Fruit fly (Drosophila melanogaster) whole organism, prepupa: Measurements from ENCODE around the gene nkt.
A peak's percentile ranks its signal among the peaks of the same experiment; 100 is the strongest.

ENCODE experiments used
- CG10631 ChIP-seq: fragments of 200-800 bp; sonication (Bioruptor generic); optimal IDR thresholded peaks from 2 replicates; lab custom pipeline; 2016; ENCODE audit warnings: missing biosample characterization, missing genetic modification characterization
- CG11294 ChIP-seq: fragments of 200-800 bp; sonication (Bioruptor generic); IDR thresholded peaks from 2 replicates; pipeline ENCODE4 v1.3.6; 2022; ENCODE audit warnings: missing biosample characterization, missing genetic modification characterization
- CG11902 ChIP-seq: fragments of 200-800 bp; sonication (Bioruptor generic); optimal IDR thresholded peaks from 3 replicates; lab custom pipeline; 2016; ENCODE audit warnings: missing biosample characterization, missing genetic modification characterization
- CG15336 ChIP-seq: fragments of 200-800 bp; sonication (Bioruptor generic); IDR thresholded peaks from 2 replicates; pipeline ENCODE4 v1.3.6; 2022; ENCODE audit warnings: missing biosample characterization, missing genetic modification characterization
- CG16779 ChIP-seq: fragments of 200-800 bp; sonication (Bioruptor generic); optimal IDR thresholded peaks from 3 replicates; lab custom pipeline; 2017; ENCODE audit warnings: missing biosample characterization, mild to moderate bottlenecking, missing genetic modification characterization
- CG3032 ChIP-seq: fragments of 200-800 bp; optimal IDR thresholded peaks from 2 replicates; lab custom pipeline; 2019; ENCODE audit warnings: missing biosample characterization, mild to moderate bottlenecking, missing genetic modification characterization, moderate library complexity
- CG31627 ChIP-seq: fragments of 200-800 bp; sonication (Bioruptor generic); optimal IDR thresholded peaks from 3 replicates; lab custom pipeline; 2016; ENCODE audit warnings: missing biosample characterization, missing genetic modification characterization
- CG32006 ChIP-seq: fragments of 200-800 bp; sonication (Bioruptor generic); optimal IDR thresholded peaks from 3 replicates; lab custom pipeline; 2017; ENCODE audit warnings: missing biosample characterization, mild to moderate bottlenecking, missing genetic modification characterization
- CG34406 ChIP-seq: fragments of 200-800 bp; sonication (Bioruptor generic); optimal IDR thresholded peaks from 3 replicates; lab custom pipeline; 2016; ENCODE audit warnings: missing biosample characterization, missing genetic modification characterization
- CG3919 ChIP-seq: fragments of 200-800 bp; sonication (Bioruptor generic); optimal IDR thresholded peaks from 3 replicates; lab custom pipeline; 2016; ENCODE audit warnings: missing biosample characterization, missing genetic modification characterization
- CG4318 ChIP-seq: fragments of 200-800 bp; sonication (Bioruptor generic); optimal IDR thresholded peaks from 3 replicates; lab custom pipeline; 2017; ENCODE audit warnings: missing biosample characterization, mild to moderate bottlenecking, missing genetic modification characterization
- CG6163 ChIP-seq: fragments of 200-800 bp; sonication (Bioruptor generic); IDR thresholded peaks from 3 replicates; pipeline ENCODE4 v1.3.6; 2022; ENCODE audit warnings: missing biosample characterization, missing genetic modification characterization
- CG6276 ChIP-seq: fragments of 200-800 bp; sonication (Bioruptor generic); optimal IDR thresholded peaks from 2 replicates; lab custom pipeline; 2017; ENCODE audit warnings: missing biosample characterization, mild to moderate bottlenecking, missing genetic modification characterization
- CG6792 ChIP-seq: fragments of 200-800 bp; sonication (Bioruptor generic); optimal IDR thresholded peaks from 3 replicates; lab custom pipeline; 2016; ENCODE audit warnings: missing biosample characterization, missing genetic modification characterization
- CG6808 ChIP-seq: fragments of 200-800 bp; sonication (Bioruptor generic); optimal IDR thresholded peaks from 3 replicates; lab custom pipeline; 2017; ENCODE audit warnings: missing biosample characterization, missing genetic modification characterization, mild to moderate bottlenecking, moderate library complexity, missing genetic modification reagents
- CG7368 ChIP-seq: fragments of 200-800 bp; sonication (Bioruptor generic); optimal IDR thresholded peaks from 3 replicates; lab custom pipeline; 2016; ENCODE audit warnings: missing biosample characterization, missing genetic modification characterization
- CG8119 ChIP-seq: fragments of 200-800 bp; sonication (Bioruptor generic); IDR thresholded peaks from 3 replicates; pipeline ENCODE4 v1.3.6; 2022; ENCODE audit warnings: missing biosample characterization, missing genetic modification characterization
- CG8632 ChIP-seq: fragments of 200-800 bp; sonication (Bioruptor generic); optimal IDR thresholded peaks from 3 replicates; lab custom pipeline; 2016; ENCODE audit warnings: missing biosample characterization, missing genetic modification characterization
- CG9139 ChIP-seq: fragments of 200-800 bp; sonication (Bioruptor generic); optimal IDR thresholded peaks from 3 replicates; lab custom pipeline; 2017; ENCODE audit warnings: missing biosample characterization, mild to moderate bottlenecking, missing genetic modification characterization
- Eip75B ChIP-seq: fragments of 200-800 bp; sonication (Bioruptor generic); optimal IDR thresholded peaks from 3 replicates; lab custom pipeline; 2016; ENCODE audit warnings: missing biosample characterization, missing genetic modification characterization
- Eip78C ChIP-seq: fragments of 200-800 bp; sonication (Bioruptor generic); peaks from one replicate; lab custom pipeline; 2016; ENCODE audit warnings: missing biosample characterization, missing genetic modification characterization
- Eip93F ChIP-seq: fragments of 200-800 bp; sonication (Bioruptor generic); optimal IDR thresholded peaks from 2 replicates; lab custom pipeline; 2016; ENCODE audit warnings: missing biosample characterization, mild to moderate bottlenecking, missing genetic modification characterization
- Ets96B ChIP-seq: fragments of 200-800 bp; optimal IDR thresholded peaks from 2 replicates; lab custom pipeline; 2019; ENCODE audit warnings: missing biosample characterization, mild to moderate bottlenecking, missing genetic modification characterization, moderate library complexity
- Gug ChIP-seq: fragments of 200-800 bp; sonication (Bioruptor generic); IDR thresholded peaks from 2 replicates; pipeline ENCODE4 v1.3.6; 2022; ENCODE audit warnings: missing biosample characterization, missing genetic modification characterization
- Hr39 ChIP-seq: fragments of 200-800 bp; sonication (Bioruptor generic); optimal IDR thresholded peaks from 2 replicates; lab custom pipeline; 2016; ENCODE audit warnings: missing biosample characterization, missing genetic modification characterization
- Hr4 ChIP-seq: fragments of 200-800 bp; sonication (Bioruptor generic); optimal IDR thresholded peaks from 3 replicates; lab custom pipeline; 2016; ENCODE audit warnings: missing biosample characterization, missing genetic modification characterization
- Lpt ChIP-seq: fragments of 200-800 bp; sonication (Bioruptor generic); optimal IDR thresholded peaks from 3 replicates; lab custom pipeline; 2016; ENCODE audit warnings: missing biosample characterization, missing genetic modification characterization
- Met ChIP-seq: fragments of 200-800 bp; sonication (Bioruptor generic); optimal IDR thresholded peaks from 3 replicates; lab custom pipeline; 2016; ENCODE audit warnings: missing biosample characterization, missing genetic modification characterization
- OdsH ChIP-seq: fragments of 200-800 bp; sonication (Bioruptor generic); optimal IDR thresholded peaks from 3 replicates; lab custom pipeline; 2016; ENCODE audit warnings: missing biosample characterization, missing genetic modification characterization
- Smox ChIP-seq: fragments of 200-800 bp; sonication (Bioruptor generic); optimal IDR thresholded peaks from 3 replicates; lab custom pipeline; 2016; ENCODE audit warnings: missing biosample characterization, missing genetic modification characterization
- Sox102F ChIP-seq: fragments of 200-800 bp; sonication (Bioruptor generic); optimal IDR thresholded peaks from 2 replicates; lab custom pipeline; 2016; ENCODE audit warnings: missing biosample characterization, mild to moderate bottlenecking, missing genetic modification characterization
- Sox14 ChIP-seq: fragments of 200-800 bp; sonication (Bioruptor generic); optimal IDR thresholded peaks from 3 replicates; lab custom pipeline; 2016; ENCODE audit warnings: missing biosample characterization, missing genetic modification characterization
- Sox15 ChIP-seq: fragments of 200-800 bp; sonication (Bioruptor generic); optimal IDR thresholded peaks from 3 replicates; lab custom pipeline; 2016; ENCODE audit warnings: missing biosample characterization, missing genetic modification characterization
- achi ChIP-seq: fragments of 200-800 bp; sonication (Bioruptor generic); optimal IDR thresholded peaks from 3 replicates; lab custom pipeline; 2016; ENCODE audit warnings: missing biosample characterization, missing genetic modification characterization
- acj6 ChIP-seq: fragments of 200-800 bp; sonication (Bioruptor generic); optimal IDR thresholded peaks from 3 replicates; lab custom pipeline; 2016; ENCODE audit warnings: missing biosample characterization, missing genetic modification characterization
- cyc ChIP-seq: fragments of 200-800 bp; sonication (Bioruptor generic); optimal IDR thresholded peaks from 3 replicates; lab custom pipeline; 2016; ENCODE audit warnings: missing biosample characterization, missing genetic modification characterization
- dac ChIP-seq: fragments of 200-800 bp; sonication (Bioruptor generic); optimal IDR thresholded peaks from 2 replicates; lab custom pipeline; 2017; ENCODE audit warnings: missing biosample characterization, mild to moderate bottlenecking, missing genetic modification characterization
- dsx ChIP-seq: fragments of 200-800 bp; optimal IDR thresholded peaks from 3 replicates; lab custom pipeline; 2019; ENCODE audit warnings: missing biosample characterization, mild to moderate bottlenecking, missing genetic modification characterization, moderate library complexity; ENCODE audit not compliant: poor library complexity, severe bottlenecking
- eg ChIP-seq: fragments of 200-800 bp; sonication (Bioruptor generic); IDR thresholded peaks from 3 replicates; pipeline ENCODE4 v1.3.6; 2022; ENCODE audit warnings: missing biosample characterization, missing genetic modification characterization
- esn ChIP-seq: fragments of 200-800 bp; sonication (Bioruptor generic); optimal IDR thresholded peaks from 2 replicates; lab custom pipeline; 2016; ENCODE audit warnings: missing biosample characterization, mild to moderate bottlenecking, missing genetic modification characterization, moderate library complexity
- fd59A ChIP-seq: fragments of 200-800 bp; sonication (Bioruptor generic); optimal IDR thresholded peaks from 2 replicates; lab custom pipeline; 2017; ENCODE audit warnings: missing biosample characterization, mild to moderate bottlenecking, missing genetic modification characterization, missing genetic modification reagents
- fkh ChIP-seq: fragments of 200-800 bp; sonication (Bioruptor generic); optimal IDR thresholded peaks from 3 replicates; lab custom pipeline; 2017; ENCODE audit warnings: missing biosample characterization, mild to moderate bottlenecking, missing genetic modification characterization, moderate library complexity
- lz ChIP-seq: fragments of 200-800 bp; sonication (Bioruptor generic); optimal IDR thresholded peaks from 3 replicates; lab custom pipeline; 2016; ENCODE audit warnings: missing biosample characterization, missing genetic modification characterization
- net ChIP-seq: fragments of 200-800 bp; sonication (Bioruptor generic); optimal IDR thresholded peaks from 3 replicates; lab custom pipeline; 2016; ENCODE audit warnings: missing biosample characterization, missing genetic modification characterization
- pdm3 ChIP-seq: fragments of 200-800 bp; sonication (Bioruptor generic); optimal IDR thresholded peaks from 3 replicates; lab custom pipeline; 2016; ENCODE audit warnings: missing biosample characterization, missing genetic modification characterization
- salr ChIP-seq, 2 experiments: fragments of 200-800 bp; sonication (Bioruptor generic); optimal IDR thresholded peaks; 3 replicates each; lab custom pipeline; 2016 to 2018; ENCODE audit warnings: missing biosample characterization in 2 of 2, missing genetic modification characterization in 2 of 2, mild to moderate bottlenecking in 1 of 2
- spab ChIP-seq: fragments of 200-800 bp; sonication (Bioruptor generic); optimal IDR thresholded peaks from 2 replicates; lab custom pipeline; 2017; ENCODE audit warnings: missing biosample characterization, mild to moderate bottlenecking, missing genetic modification characterization, missing genetic modification reagents
- ss ChIP-seq, 2 experiments: fragments of 200-800 bp; sonication (Bioruptor generic); optimal IDR thresholded peaks; 2 replicates in 1 of 2; 3 replicates in 1 of 2; lab custom pipeline; 2017 to 2018; ENCODE audit warnings: mild to moderate bottlenecking in 2 of 2, missing biosample characterization in 2 of 2, missing genetic modification characterization in 2 of 2, moderate library complexity in 1 of 2
- svp ChIP-seq: fragments of 200-800 bp; sonication (Bioruptor generic); peaks from one replicate; lab custom pipeline; 2016; ENCODE audit warnings: missing biosample characterization, missing genetic modification characterization
- topi ChIP-seq: fragments of 200-800 bp; sonication (Bioruptor generic); optimal IDR thresholded peaks from 3 replicates; lab custom pipeline; 2016; ENCODE audit warnings: missing biosample characterization, missing genetic modification characterization

nkt gene

DNA sequence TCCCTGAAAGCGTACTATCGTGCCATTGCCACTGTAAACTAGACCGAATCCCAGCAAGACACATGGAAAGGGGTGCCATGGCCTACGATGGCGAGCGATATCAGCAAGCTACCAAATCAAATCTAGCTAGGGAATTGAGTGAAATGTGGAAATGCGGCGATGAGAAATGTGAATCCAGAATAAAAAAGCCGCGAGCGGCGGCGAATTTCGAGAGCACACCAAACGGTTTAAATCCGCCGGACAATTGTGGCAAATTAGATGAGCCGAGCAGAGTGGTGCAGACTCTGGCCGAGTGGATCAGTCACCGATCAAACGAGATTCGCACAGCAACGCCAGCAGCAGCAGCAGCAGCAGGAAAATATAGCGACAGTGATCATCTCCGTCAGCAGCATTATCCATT is at the start of gene nkt:
Gene nkt, plus strand, starts transcription at position 301 of the 400 bp plus-strand sequence.
- no peak for TF ChIP-seq cyc (GFP tag; lab: Kevin White, UChicago)
- no peak for TF ChIP-seq Eip75B
- TF ChIP-seq Hr4 (GFP tag; lab: Kevin White, UChicago) = no peak
- TF ChIP-seq CG3919 (GFP tag; lab: Kevin White, UChicago) = no peak
- TF ChIP-seq CG10631 (GFP tag; lab: Kevin White, UChicago) = no peak
- TF ChIP-seq CG11902 = no peak

DNA sequence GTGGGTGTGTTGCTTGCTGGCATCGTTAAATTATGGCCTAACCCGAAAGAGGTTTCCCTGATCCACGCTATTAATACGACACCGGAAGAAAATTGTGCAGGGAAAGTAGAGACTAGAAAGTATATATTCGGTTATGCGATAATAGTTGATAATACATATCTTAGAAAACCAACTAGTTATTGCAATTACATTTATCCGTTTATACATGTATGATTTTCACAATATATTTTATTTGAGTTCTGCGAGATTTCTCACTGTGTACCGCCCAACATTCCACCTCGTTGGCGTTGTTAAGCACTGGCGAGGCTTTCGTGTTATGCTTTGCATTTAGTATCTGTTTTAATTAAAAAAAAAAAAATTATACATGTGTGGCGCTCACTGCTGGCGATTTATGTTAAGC is 45.8 kb upstream of the nkt start:
- TF ChIP-seq dsx (GFP tag; lab: Kevin White, UChicago) (peak; percentile 5), Ets96B (tag; lab: Kevin White, UChicago) (no peak), Smox (GFP tag; lab: Kevin White, UChicago) (peak; percentile 26), CG34406 (GFP tag; lab: Kevin White, UChicago) (peak; percentile 6), CG16779 (tag; lab: Kevin White, UChicago) (no peak), acj6 (peak; percentile 54), CG3919 (GFP tag; lab: Kevin White, UChicago) (peak; percentile 41), Lpt (GFP tag; lab: Kevin White, UChicago) (no peak), Hr4 (GFP tag; lab: Kevin White, UChicago) (peak; percentile 71), CG8632 (GFP tag; lab: Kevin White, UChicago) (no peak), CG6163 (GFP tag; lab: Robert Waterston, UW) (peak; percentile 70), Sox15 (GFP tag; lab: Kevin White, UChicago) (no peak), CG11902 (no peak), Sox14 (peak; percentile 9), svp (GFP tag; lab: Kevin White, UChicago) (no peak), CG4318 (peak; percentile 38), CG15336 (GFP tag; lab: Robert Waterston, UW) (peak; percentile 85), CG6276 (GFP tag; lab: Kevin White, UChicago) (peak; percentile 62), CG6792 (no peak), CG8119 (peak; percentile 82; the same call in 2 of the 3 replicates), spab (GFP tag; lab: Kevin White, UChicago) (no peak), eg (GFP tag; lab: Robert Waterston, UW) (peak; percentile 81), Eip93F (GFP tag; lab: Kevin White, UChicago) (no peak), salr (GFP tag; optimal IDR thresholded peaks at IDR 0.05; lab: Kevin White, UChicago) (peak in 1 of 2 experiments; percentile 35), topi (peak; percentile 16), pdm3 (GFP tag; lab: Kevin White, UChicago) (peak; percentile 62), dac (GFP tag; lab: Kevin White, UChicago) (no peak), fd59A (GFP tag; lab: Kevin White, UChicago) (no peak), CG11294 (GFP tag; lab: Robert Waterston, UW) (peak; percentile 60), Sox102F (GFP tag; lab: Kevin White, UChicago) (no peak), CG6808 (GFP tag; lab: Kevin White, UChicago) (peak; percentile 14), net (GFP tag; lab: Kevin White, UChicago) (peak; percentile 57), CG9139 (GFP tag; lab: Kevin White, UChicago) (no peak), Eip75B (no peak), CG10631 (GFP tag; lab: Kevin White, UChicago) (peak; percentile 53), lz (peak; percentile 20), Met (GFP tag; lab: Kevin White, UChicago) (peak; percentile 43), CG31627 (GFP tag; lab: Kevin White, UChicago) (peak; percentile 38), ss (GFP tag; optimal IDR thresholded peaks at IDR 0.05; lab: Kevin White, UChicago) (no peak), achi (GFP tag; lab: Kevin White, UChicago) (peak; percentile 59), Hr39 (GFP tag; lab: Kevin White, UChicago) (peak; percentile 37), Gug (GFP tag; lab: Robert Waterston, UW) (peak; percentile 69; the same call in 1 of the 2 replicates), fkh (GFP tag; lab: Kevin White, UChicago) (no peak), esn (GFP tag; lab: Kevin White, UChicago) (peak; percentile 32), CG3032 (peak; percentile 5), Eip78C (GFP tag; lab: Kevin White, UChicago) (peak; percentile 87), OdsH (GFP tag; lab: Kevin White, UChicago) (peak; percentile 61), CG7368 (GFP tag; lab: Kevin White, UChicago) (no peak), CG32006 (GFP tag; lab: Kevin White, UChicago) (peak; percentile 70)
